Fruit fly (Drosophila melanogaster) whole organism, embryonic: ENCODE results near the gene Noa36.
A peak's percentile ranks its signal among the peaks of the same experiment; 100 is the strongest.

ENCODE experiments used
- ATbp ChIP-seq: fragments of 200-800 bp; sonication (Bioruptor generic); optimal IDR thresholded peaks from 2 replicates; lab custom pipeline; 2017; ENCODE audit warnings: missing biosample characterization, mild to moderate bottlenecking, missing genetic modification characterization, missing genetic modification reagents
- CG11456 ChIP-seq: fragments of 200-800 bp; sonication (Bioruptor generic); IDR thresholded peaks from 3 replicates; pipeline ENCODE4 v1.3.6; 2022; ENCODE audit warnings: missing biosample characterization, missing genetic modification characterization
- CG11695 ChIP-seq: fragments of 200-800 bp; sonication (Bioruptor generic); IDR thresholded peaks from 3 replicates; pipeline ENCODE4 v1.3.6; 2022; ENCODE audit warnings: missing biosample characterization, missing genetic modification characterization
- CG12219 ChIP-seq: fragments of 200-800 bp; sonication (Bioruptor generic); optimal IDR thresholded peaks from 3 replicates; lab custom pipeline; 2018; ENCODE audit warnings: missing biosample characterization, mild to moderate bottlenecking, missing genetic modification characterization
- CG14860 ChIP-seq: fragments of 200-800 bp; sonication (Bioruptor generic); IDR thresholded peaks from 3 replicates; pipeline ENCODE4 v1.3.6; 2022; ENCODE audit warnings: missing biosample characterization, missing genetic modification characterization; ENCODE audit not compliant: partially characterized antibody
- CG1529 ChIP-seq: fragments of 200-800 bp; sonication (Bioruptor generic); optimal IDR thresholded peaks from 3 replicates; lab custom pipeline; 2018; ENCODE audit warnings: missing biosample characterization, missing genetic modification characterization
- CG1647 ChIP-seq: fragments of 200-800 bp; sonication (Bioruptor generic); optimal IDR thresholded peaks from 3 replicates; lab custom pipeline; 2016; ENCODE audit warnings: missing biosample characterization, missing genetic modification characterization
- CG16779 ChIP-seq: fragments of 200-800 bp; sonication (Bioruptor generic); IDR thresholded peaks from 2 replicates; pipeline ENCODE4 v1.3.6; 2022; ENCODE audit warnings: missing biosample characterization, missing genetic modification characterization
- CG17568 ChIP-seq: fragments of 200-800 bp; sonication (Bioruptor generic); optimal IDR thresholded peaks from 2 replicates; lab custom pipeline; 2018; ENCODE audit warnings: missing biosample characterization, mild to moderate bottlenecking, missing genetic modification characterization, moderate library complexity
- CG18011 ChIP-seq: fragments of 200-800 bp; sonication (Bioruptor generic); optimal IDR thresholded peaks from 2 replicates; lab custom pipeline; 2017; ENCODE audit warnings: missing biosample characterization, missing genetic modification characterization, mild to moderate bottlenecking, moderate library complexity, missing genotype
- CG2120 ChIP-seq: fragments of 200-800 bp; sonication (Bioruptor generic); optimal IDR thresholded peaks from 3 replicates; lab custom pipeline; 2016; ENCODE audit warnings: missing biosample characterization, missing genetic modification characterization
- CG34376 ChIP-seq: fragments of 200-800 bp; sonication (Bioruptor generic); optimal IDR thresholded peaks from 2 replicates; lab custom pipeline; 2018; ENCODE audit warnings: missing biosample characterization, mild to moderate bottlenecking, missing genetic modification characterization
- CG4282 ChIP-seq: fragments of 200-800 bp; sonication (Bioruptor generic); optimal IDR thresholded peaks from 2 replicates; lab custom pipeline; 2016; ENCODE audit warnings: missing biosample characterization, missing genetic modification characterization
- CG4360 ChIP-seq: fragments of 200-800 bp; sonication (Bioruptor generic); IDR thresholded peaks from 2 replicates; pipeline ENCODE4 v1.3.6; 2022; ENCODE audit warnings: missing biosample characterization, missing genetic modification characterization
- CG5245 ChIP-seq: fragments of 200-800 bp; sonication (Bioruptor generic); optimal IDR thresholded peaks from 3 replicates; lab custom pipeline; 2016; ENCODE audit warnings: missing biosample characterization, missing genetic modification characterization
- CG6813 ChIP-seq: fragments of 200-800 bp; sonication (Bioruptor generic); optimal IDR thresholded peaks from 2 replicates; lab custom pipeline; 2017; ENCODE audit warnings: missing biosample characterization, missing genetic modification characterization, mild to moderate bottlenecking, moderate library complexity, missing genetic modification reagents
- CG6854 ChIP-seq: fragments of 200-800 bp; sonication (Bioruptor generic); optimal IDR thresholded peaks from 3 replicates; lab custom pipeline; 2017; ENCODE audit warnings: missing biosample characterization, mild to moderate bottlenecking, missing genetic modification characterization
- CG7357 ChIP-seq: fragments of 200-800 bp; sonication (Bioruptor generic); IDR thresholded peaks from 3 replicates; pipeline ENCODE4 v1.3.6; 2022; ENCODE audit warnings: missing biosample characterization, missing genetic modification characterization
- CG7987 ChIP-seq: fragments of 200-800 bp; sonication (Bioruptor generic); optimal IDR thresholded peaks from 2 replicates; lab custom pipeline; 2018; ENCODE audit warnings: missing biosample characterization, mild to moderate bottlenecking, missing genetic modification characterization, moderate library complexity
- CG8388 ChIP-seq: fragments of 200-800 bp; sonication (Bioruptor generic); optimal IDR thresholded peaks from 2 replicates; lab custom pipeline; 2019; ENCODE audit warnings: missing biosample characterization, mild to moderate bottlenecking, missing genetic modification characterization, moderate library complexity
- CG8478 ChIP-seq: fragments of >200 bp; optimal IDR thresholded peaks from 2 replicates; lab custom pipeline; 2018
- Dfd ChIP-seq, 2 experiments: fragments of >200 bp; optimal IDR thresholded peaks; 2 replicates each; lab custom pipeline; 2017; ENCODE audit warnings: missing biosample characterization in 2 of 2, missing genetic modification characterization in 2 of 2
- Elba2 ChIP-seq: fragments of 200-800 bp; sonication (Bioruptor generic); optimal IDR thresholded peaks from 3 replicates; lab custom pipeline; 2016; ENCODE audit warnings: missing biosample characterization, missing genetic modification characterization
- Ets97D ChIP-seq: fragments of 200-800 bp; sonication (Bioruptor generic); optimal IDR thresholded peaks from 3 replicates; lab custom pipeline; 2016; ENCODE audit warnings: missing biosample characterization, missing genetic modification characterization
- Gsc ChIP-seq: fragments of 200-800 bp; sonication (Bioruptor generic); IDR thresholded peaks from 2 replicates; pipeline ENCODE4 v1.3.6; 2022; ENCODE audit warnings: missing biosample characterization, missing genetic modification characterization
- H2.0 ChIP-seq: fragments of 200-800 bp; sonication (Bioruptor generic); IDR thresholded peaks from 2 replicates; pipeline ENCODE4 v1.3.6; 2022; ENCODE audit warnings: missing biosample characterization, missing genetic modification characterization
- MESR4 ChIP-seq: fragments of 200-800 bp; sonication (Bioruptor generic); optimal IDR thresholded peaks from 2 replicates; lab custom pipeline; 2018; ENCODE audit warnings: missing biosample characterization, mild to moderate bottlenecking, missing genetic modification characterization, moderate library complexity
- NK7.1 ChIP-seq: fragments of 200-800 bp; sonication (Bioruptor generic); optimal IDR thresholded peaks from 3 replicates; lab custom pipeline; 2016; ENCODE audit warnings: missing biosample characterization, missing genetic modification characterization
- Vsx1 ChIP-seq: fragments of 200-800 bp; sonication (Bioruptor generic); optimal IDR thresholded peaks from 2 replicates; lab custom pipeline; 2017; ENCODE audit warnings: missing biosample characterization, mild to moderate bottlenecking, missing genetic modification characterization, missing genetic modification reagents
- ac ChIP-seq: fragments of 200-800 bp; sonication (Bioruptor generic); optimal IDR thresholded peaks from 3 replicates; lab custom pipeline; 2017; ENCODE audit warnings: missing biosample characterization, mild to moderate bottlenecking, missing genetic modification characterization
- bowl ChIP-seq: fragments of 200-800 bp; sonication (Bioruptor generic); IDR thresholded peaks from 2 replicates; pipeline ENCODE4 v1.3.6; 2022; ENCODE audit warnings: missing biosample characterization, missing genetic modification characterization
- crp ChIP-seq, 2 experiments: fragments of 200-800 bp; sonication (Bioruptor generic); optimal IDR thresholded peaks; 2 replicates in 1 of 2; 3 replicates in 1 of 2; lab custom pipeline; 2017; ENCODE audit warnings: missing biosample characterization in 2 of 2, missing genetic modification characterization in 2 of 2, mild to moderate bottlenecking in 1 of 2, moderate library complexity in 1 of 2
- danr ChIP-seq: fragments of 200-800 bp; sonication (Bioruptor generic); IDR thresholded peaks from 2 replicates; pipeline ENCODE4 v1.3.6; 2022; ENCODE audit warnings: missing biosample characterization, missing genetic modification characterization
- dati ChIP-seq: fragments of 200-800 bp; sonication (Bioruptor generic); IDR thresholded peaks from 2 replicates; pipeline ENCODE4 v1.3.6; 2022; ENCODE audit warnings: missing biosample characterization, missing genetic modification characterization
- en ChIP-seq: fragments of 200-800 bp; sonication (Bioruptor generic); optimal IDR thresholded peaks from 2 replicates; lab custom pipeline; 2016; ENCODE audit warnings: missing biosample characterization, missing genetic modification characterization
- gce ChIP-seq: fragments of 200-800 bp; sonication (Bioruptor generic); IDR thresholded peaks from 3 replicates; pipeline ENCODE4 v1.3.6; 2022; ENCODE audit warnings: missing biosample characterization, missing genetic modification characterization
- h ChIP-seq: fragments of >200 bp; optimal IDR thresholded peaks from 2 replicates; lab custom pipeline; 2017
- ind ChIP-seq: fragments of 200-800 bp; sonication (Bioruptor generic); optimal IDR thresholded peaks from 3 replicates; lab custom pipeline; 2016; ENCODE audit warnings: missing biosample characterization, missing genetic modification characterization
- insv ChIP-seq, 2 experiments: fragments of 200-800 bp; sonication (Bioruptor generic); optimal IDR thresholded peaks; 3 replicates each; lab custom pipeline; 2016 to 2018; ENCODE audit warnings: missing biosample characterization in 2 of 2, missing genetic modification characterization in 2 of 2
- lmd ChIP-seq: fragments of 200-800 bp; sonication (Bioruptor generic); IDR thresholded peaks from 2 replicates; pipeline ENCODE4 v1.3.6; 2022; ENCODE audit warnings: missing biosample characterization, missing genetic modification characterization
- oc ChIP-seq: fragments of 200-800 bp; sonication (Bioruptor generic); optimal IDR thresholded peaks from 2 replicates; lab custom pipeline; 2018; ENCODE audit warnings: missing biosample characterization, mild to moderate bottlenecking, missing genetic modification characterization, moderate library complexity
- pfk ChIP-seq: fragments of 200-800 bp; sonication (Bioruptor generic); optimal IDR thresholded peaks from 2 replicates; lab custom pipeline; 2018; ENCODE audit warnings: missing biosample characterization, mild to moderate bottlenecking, missing genetic modification characterization, moderate library complexity
- phol ChIP-seq: fragments of 200-800 bp; sonication (Bioruptor generic); optimal IDR thresholded peaks from 3 replicates; lab custom pipeline; 2018; ENCODE audit warnings: missing biosample characterization, mild to moderate bottlenecking, missing genetic modification characterization, moderate library complexity
- pnt ChIP-seq: fragments of 200-800 bp; sonication (Bioruptor generic); optimal IDR thresholded peaks from 3 replicates; lab custom pipeline; 2016; ENCODE audit warnings: missing biosample characterization, missing genetic modification characterization
- repo ChIP-seq: fragments of 200-800 bp; sonication (Bioruptor generic); optimal IDR thresholded peaks from 2 replicates; lab custom pipeline; 2016; ENCODE audit warnings: missing biosample characterization, missing genetic modification characterization
- salm ChIP-seq: fragments of 200-800 bp; sonication (Bioruptor generic); optimal IDR thresholded peaks from 2 replicates; lab custom pipeline; 2018; ENCODE audit warnings: missing biosample characterization, mild to moderate bottlenecking, missing genetic modification characterization
- sens-2 ChIP-seq: fragments of 200-800 bp; sonication (Bioruptor generic); IDR thresholded peaks from 2 replicates; pipeline ENCODE4 v1.3.6; 2022; ENCODE audit warnings: missing biosample characterization, missing genetic modification characterization
- sima ChIP-seq: fragments of 200-800 bp; sonication (Bioruptor generic); optimal IDR thresholded peaks from 2 replicates; lab custom pipeline; 2016; ENCODE audit warnings: missing biosample characterization, missing genetic modification characterization
- sug ChIP-seq: fragments of 200-800 bp; optimal IDR thresholded peaks from 2 replicates; lab custom pipeline; 2019; ENCODE audit warnings: missing biosample characterization, mild to moderate bottlenecking, missing genetic modification characterization, moderate library complexity
- tap ChIP-seq: fragments of 200-800 bp; optimal IDR thresholded peaks from 3 replicates; lab custom pipeline; 2019; ENCODE audit warnings: missing biosample characterization, mild to moderate bottlenecking, missing genetic modification characterization, moderate library complexity
- wor ChIP-seq: fragments of 200-800 bp; sonication (Bioruptor generic); IDR thresholded peaks from 2 replicates; pipeline ENCODE4 v1.3.6; 2022; ENCODE audit warnings: missing biosample characterization, missing genetic modification characterization
- zen2 ChIP-seq: fragments of 200-800 bp; sonication (Bioruptor generic); IDR thresholded peaks from 3 replicates; pipeline ENCODE4 v1.3.6; 2022; ENCODE audit warnings: missing biosample characterization, missing genetic modification characterization; ENCODE audit not compliant: partially characterized antibody
- zf30C ChIP-seq: fragments of 200-800 bp; sonication (Bioruptor generic); optimal IDR thresholded peaks from 3 replicates; lab custom pipeline; 2018; ENCODE audit warnings: missing biosample characterization, mild to moderate bottlenecking, missing genetic modification characterization

The Noa36 gene

dm6 chr3R:28590462-28590861, 8.6 kb downstream of the Noa36 start (continued):
- TF ChIP-seq Gsc (GFP tag; lab: Robert Waterston, UW) (no peak), ac (GFP tag; lab: Kevin White, UChicago) (no peak), phol (no peak), sens-2 (peak; percentile 91), wor (GFP tag; lab: Robert Waterston, UW) (no peak), pnt (no peak), CG5245 (GFP tag; lab: Kevin White, UChicago) (no peak), lmd (no peak), CG7357 (GFP tag; lab: Robert Waterston, UW) (no peak), CG8388 (GFP tag; lab: Kevin White, UChicago) (peak; percentile 28), h (lab: Kevin White, UChicago) (no peak), repo (GFP tag; lab: Kevin White, UChicago) (no peak), oc (tag; lab: Kevin White, UChicago) (peak; percentile 73), sug (tag; lab: Kevin White, UChicago) (peak; percentile 75), danr (no peak), Elba2 (no peak), Ets97D (GFP tag; lab: Kevin White, UChicago) (no peak), CG34376 (GFP tag; lab: Kevin White, UChicago) (no peak), CG2120 (no peak), CG16779 (GFP tag; lab: Robert Waterston, UW) (no peak), Vsx1 (GFP tag; lab: Kevin White, UChicago) (peak; percentile 76), CG8478 (lab: Kevin White, UChicago) (no peak), gce (GFP tag; lab: Robert Waterston, UW) (peak; percentile 57; the same call in 2 of the 3 replicates), CG14860 (GFP tag; lab: Robert Waterston, UW) (no peak), CG1647 (GFP tag; lab: Kevin White, UChicago) (no peak), tap (tag; lab: Kevin White, UChicago) (no peak), CG7987 (GFP tag; lab: Kevin White, UChicago) (peak; percentile 56), Dfd (GFP tag; optimal IDR thresholded peaks at IDR 0.05; lab: Kevin White, UChicago) (no peak), CG11456 (GFP tag; lab: Robert Waterston, UW) (0 out of 3 replicates have a peak, but pooled peaks have one; percentile 31), insv (GFP tag; optimal IDR thresholded peaks at IDR 0.05; lab: Kevin White, UChicago) (no peak), zf30C (GFP tag; lab: Kevin White, UChicago) (no peak), CG6813 (GFP tag; lab: Kevin White, UChicago) (peak; percentile 74), sima (GFP tag; lab: Kevin White, UChicago) (no peak), H2.0 (GFP tag; lab: Robert Waterston, UW) (no peak), crp (GFP tag; optimal IDR thresholded peaks at IDR 0.05; lab: Kevin White, UChicago) (no peak), dati (GFP tag; lab: Robert Waterston, UW) (no peak), CG4360 (GFP tag; lab: Robert Waterston, UW) (peak; percentile 47), zen2 (GFP tag; lab: Robert Waterston, UW) (no peak), CG17568 (peak; percentile 19), MESR4 (GFP tag; lab: Kevin White, UChicago) (no peak), ind (no peak), salm (peak; percentile 58), pfk (GFP tag; lab: Kevin White, UChicago) (peak; percentile 27), CG12219 (peak; percentile 21), CG11695 (GFP tag; lab: Robert Waterston, UW) (peak; percentile 56; the same call in 1 of the 3 replicates), CG4282 (GFP tag; lab: Kevin White, UChicago) (no peak), CG1529 (GFP tag; lab: Kevin White, UChicago) (peak; percentile 50), bowl (GFP tag; lab: Robert Waterston, UW) (no peak), NK7.1 (GFP tag; lab: Kevin White, UChicago) (no peak), ATbp (GFP tag; lab: Kevin White, UChicago) (peak; percentile 86), en (GFP tag; lab: Kevin White, UChicago) (peak; percentile 20), CG18011 (GFP tag; lab: Kevin White, UChicago) (peak; percentile 4), CG6854 (GFP tag; lab: Kevin White, UChicago) (peak; percentile 7)
